Fruit fly (Drosophila melanogaster) Kc167 (cell line): ENCODE measurements around the gene sing.

Source experiments
- Myc ChIP-seq: fragments of >200 bp; optimal IDR thresholded peaks from 2 replicates; lab custom pipeline; 2017; ENCODE audit warnings: missing external identifiers
- h ChIP-seq: fragments of >200 bp; optimal IDR thresholded peaks from 3 replicates; lab custom pipeline; 2018; ENCODE audit warnings: missing external identifiers
- psq ChIP-seq: fragments of >200 bp; optimal IDR thresholded peaks from 2 replicates; lab custom pipeline; 2017; ENCODE audit warnings: missing external identifiers

DNA sequence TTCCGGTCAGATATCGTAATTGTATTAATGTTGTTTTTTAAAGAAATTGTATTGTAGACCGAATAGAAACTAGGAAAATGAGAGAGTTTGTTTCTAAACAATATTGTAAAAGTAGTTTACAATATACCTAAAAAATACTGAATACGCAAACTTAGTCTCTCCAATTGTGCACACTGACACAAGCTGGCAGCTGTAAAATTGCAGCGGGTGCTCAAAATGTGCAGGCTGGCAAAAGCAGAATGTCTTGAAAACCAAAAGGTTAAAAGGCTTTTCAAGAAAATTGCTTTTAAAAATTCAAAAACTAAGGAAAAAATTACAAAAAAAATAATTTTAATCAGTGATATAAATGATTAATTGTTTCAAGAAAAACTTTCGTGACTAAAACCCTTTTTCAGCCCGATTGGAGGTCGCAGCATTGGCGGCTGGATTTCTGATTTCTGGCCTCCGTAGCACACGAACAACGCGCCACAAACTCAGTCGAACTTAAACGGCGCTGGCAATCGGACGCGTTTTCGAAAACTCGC, 16.6 kb downstream of the sing start, which contains the start of gene CG4678:
- TF ChIP-seq psq (lab: Kevin White, UChicago) (no peak), Myc (lab: Kevin White, UChicago) (no peak), h (no peak)
